Worm (Caenorhabditis elegans) whole organism, L2 larva: ENCODE data around the gene E02H1.1.

ENCODE experiments used
- C34F6.9 ChIP-seq: fragments of 150-350 bp; optimal IDR thresholded peaks from 2 replicates; lab custom pipeline; 2014; ENCODE audit warnings: missing biosample characterization, missing genetic modification characterization
- F13H6.1 ChIP-seq: sonication (generic microtip); optimal IDR thresholded peaks from 2 replicates; lab custom pipeline; 2016; ENCODE audit warnings: missing genetic modification characterization, missing compliant biosample characterization
- R02D3.7 ChIP-seq: fragments of 150-350 bp; optimal IDR thresholded peaks from 2 replicates; lab custom pipeline; 2014; ENCODE audit warnings: missing biosample characterization, missing genetic modification characterization
- Y55F3AM.14 ChIP-seq: fragments of 200-800 bp; sonication (Bioruptor generic); optimal IDR thresholded peaks from 2 replicates; lab custom pipeline; 2018; ENCODE audit warnings: mild to moderate bottlenecking, missing genetic modification characterization, missing compliant biosample characterization
- ZK546.5 ChIP-seq: sonication (generic microtip); optimal IDR thresholded peaks from 2 replicates; lab custom pipeline; 2017; ENCODE audit warnings: missing biosample characterization, missing genetic modification characterization
- alr-1 ChIP-seq: fragments of 150-350 bp; optimal IDR thresholded peaks from 2 replicates; lab custom pipeline; 2014; ENCODE audit warnings: missing biosample characterization, missing genetic modification characterization
- aly-2 ChIP-seq: fragments of 150-350 bp; optimal IDR thresholded peaks from 2 replicates; lab custom pipeline; 2014; ENCODE audit warnings: missing biosample characterization, missing genetic modification characterization
- ama-1 ChIP-seq: fragments of 150-350 bp; optimal IDR thresholded peaks from 2 replicates; lab custom pipeline; 2018; ENCODE audit warnings: inconsistent platforms
- blmp-1 ChIP-seq: sonication (generic microtip); optimal IDR thresholded peaks from 2 replicates; lab custom pipeline; 2017; ENCODE audit warnings: missing genetic modification characterization, mild to moderate bottlenecking, missing compliant biosample characterization, antibody characterized with exemption, moderate library complexity; ENCODE audit not compliant: insufficient read depth
- ceh-16 ChIP-seq: fragments of 150-350 bp; optimal IDR thresholded peaks from 2 replicates; lab custom pipeline; 2014; ENCODE audit warnings: missing biosample characterization, missing genetic modification characterization
- ceh-82 ChIP-seq: fragments of 150-350 bp; optimal IDR thresholded peaks from 2 replicates; lab custom pipeline; 2014; ENCODE audit warnings: missing biosample characterization, missing genetic modification characterization
- crh-2 ChIP-seq: sonication (generic microtip); optimal IDR thresholded peaks from 2 replicates; lab custom pipeline; 2017; ENCODE audit warnings: missing biosample characterization, missing genetic modification characterization
- dmd-4 ChIP-seq: sonication (generic microtip); optimal IDR thresholded peaks from 2 replicates; lab custom pipeline; 2017; ENCODE audit warnings: missing biosample characterization, missing genetic modification characterization
- egl-27 ChIP-seq: sonication (generic microtip); optimal IDR thresholded peaks from 3 replicates; lab custom pipeline; 2017; ENCODE audit warnings: missing biosample characterization, missing genetic modification reagents, missing genetic modification characterization
- elt-1 ChIP-seq: fragments of 150-350 bp; optimal IDR thresholded peaks from 2 replicates; lab custom pipeline; 2014; ENCODE audit warnings: missing biosample characterization, missing genetic modification characterization
- elt-3 ChIP-seq: sonication (generic microtip); optimal IDR thresholded peaks from 2 replicates; lab custom pipeline; 2017; ENCODE audit warnings: missing biosample characterization, missing genetic modification characterization
- fos-1 ChIP-seq: fragments of 150-350 bp; optimal IDR thresholded peaks from 2 replicates; lab custom pipeline; 2014; ENCODE audit warnings: missing biosample characterization, missing genetic modification characterization
- gmeb-1 ChIP-seq: fragments of 150-350 bp; optimal IDR thresholded peaks from 2 replicates; lab custom pipeline; 2014; ENCODE audit warnings: missing biosample characterization, missing genetic modification characterization
- lin-11 ChIP-seq: fragments of 150-350 bp; sonication (generic microtip); optimal IDR thresholded peaks from 2 replicates; lab custom pipeline; 2014; ENCODE audit warnings: missing biosample characterization, missing genetic modification characterization, inconsistent platforms, mixed read lengths
- lin-13 ChIP-seq: fragments of 150-350 bp; optimal IDR thresholded peaks from 2 replicates; lab custom pipeline; 2014; ENCODE audit warnings: missing biosample characterization, missing genetic modification reagents, missing genetic modification characterization
- lin-39 ChIP-seq: fragments of 150-350 bp; optimal IDR thresholded peaks from 2 replicates; lab custom pipeline; 2014; ENCODE audit warnings: missing biosample characterization, missing genetic modification reagents, missing genetic modification characterization
- lsy-2 ChIP-seq, 2 experiments: fragments of 150-350 bp in 1 of 2; sonication (generic microtip) in 1 of 2; optimal IDR thresholded peaks; 2 replicates each; lab custom pipeline; 2014 to 2017; ENCODE audit warnings: missing biosample characterization in 2 of 2, missing genetic modification characterization in 2 of 2
- mab-5 ChIP-seq: fragments of 150-350 bp; optimal IDR thresholded peaks from 2 replicates; lab custom pipeline; 2014; ENCODE audit warnings: missing biosample characterization, missing genetic modification characterization
- mbf-1 ChIP-seq: sonication (generic microtip); optimal IDR thresholded peaks from 2 replicates; lab custom pipeline; 2017; ENCODE audit warnings: missing biosample characterization, missing genetic modification characterization
- mdl-1 ChIP-seq, 2 experiments: fragments of 150-350 bp in 1 of 2; sonication (generic microtip) in 1 of 2; optimal IDR thresholded peaks; 2 replicates each; lab custom pipeline; 2017; ENCODE audit warnings: missing biosample characterization in 2 of 2, missing genetic modification characterization in 2 of 2
- nhr-10 ChIP-seq: sonication (generic microtip); optimal IDR thresholded peaks from 2 replicates; lab custom pipeline; 2017; ENCODE audit warnings: missing biosample characterization, missing genetic modification characterization
- nhr-11 ChIP-seq: fragments of 150-350 bp; optimal IDR thresholded peaks from 2 replicates; lab custom pipeline; 2014; ENCODE audit warnings: missing biosample characterization, missing genetic modification characterization
- nhr-12 ChIP-seq: fragments of 150-350 bp; optimal IDR thresholded peaks from 2 replicates; lab custom pipeline; 2014; ENCODE audit warnings: missing biosample characterization, missing genetic modification characterization
- nhr-129 ChIP-seq: fragments of 150-350 bp; optimal IDR thresholded peaks from 2 replicates; lab custom pipeline; 2014; ENCODE audit warnings: missing biosample characterization, missing genetic modification characterization
- nhr-21 ChIP-seq: fragments of 150-350 bp; optimal IDR thresholded peaks from 2 replicates; lab custom pipeline; 2014; ENCODE audit warnings: missing biosample characterization, missing genetic modification characterization
- nhr-23 ChIP-seq: fragments of 150-350 bp; optimal IDR thresholded peaks from 2 replicates; lab custom pipeline; 2014; ENCODE audit warnings: missing biosample characterization, missing genetic modification reagents, missing genetic modification characterization
- nhr-237 ChIP-seq: fragments of 150-350 bp; optimal IDR thresholded peaks from 2 replicates; lab custom pipeline; 2014; ENCODE audit warnings: missing biosample characterization, missing genetic modification characterization
- nhr-25 ChIP-seq: fragments of 150-350 bp; sonication (generic microtip); optimal IDR thresholded peaks from 3 replicates; lab custom pipeline; 2014; ENCODE audit warnings: missing biosample characterization, missing genetic modification characterization
- nhr-6 ChIP-seq: fragments of 150-350 bp; optimal IDR thresholded peaks from 2 replicates; lab custom pipeline; 2014; ENCODE audit warnings: missing biosample characterization, missing genetic modification characterization
- nhr-77 ChIP-seq: fragments of 150-350 bp; optimal IDR thresholded peaks from 2 replicates; lab custom pipeline; 2014; ENCODE audit warnings: missing biosample characterization, missing genetic modification characterization
- peb-1 ChIP-seq: fragments of 150-350 bp; optimal IDR thresholded peaks from 2 replicates; lab custom pipeline; 2014; ENCODE audit warnings: missing biosample characterization, missing genetic modification characterization
- sem-4 ChIP-seq: fragments of 150-350 bp; optimal IDR thresholded peaks from 2 replicates; lab custom pipeline; 2014; ENCODE audit warnings: missing biosample characterization, missing genetic modification reagents, missing genetic modification characterization
- skn-1 ChIP-seq: sonication (generic microtip); optimal IDR thresholded peaks from 2 replicates; lab custom pipeline; 2017; ENCODE audit warnings: missing biosample characterization, missing genetic modification characterization
- sma-3 ChIP-seq: sonication (generic microtip); optimal IDR thresholded peaks from 2 replicates; lab custom pipeline; 2016; ENCODE audit warnings: missing genetic modification reagents, missing genetic modification characterization, missing compliant biosample characterization
- sma-9 ChIP-seq, 2 experiments: fragments of 150-350 bp in 1 of 2; sonication (generic microtip) in 1 of 2; optimal IDR thresholded peaks; 2 replicates each; lab custom pipeline; 2014 to 2016; ENCODE audit warnings: missing genetic modification characterization in 2 of 2, mild to moderate bottlenecking in 1 of 2, missing biosample characterization in 1 of 2, missing compliant biosample characterization in 1 of 2, missing genetic modification reagents in 1 of 2, moderate library complexity in 1 of 2
- snpc-4 ChIP-seq: fragments of 150-350 bp; optimal IDR thresholded peaks from 2 replicates; lab custom pipeline; 2014; ENCODE audit warnings: missing biosample characterization, missing genetic modification characterization
- unc-39 ChIP-seq: fragments of 150-350 bp; optimal IDR thresholded peaks from 2 replicates; lab custom pipeline; 2014; ENCODE audit warnings: missing biosample characterization, missing genetic modification characterization
- unc-55 ChIP-seq: fragments of 150-350 bp; sonication (generic microtip); optimal IDR thresholded peaks from 3 replicates; lab custom pipeline; 2014; ENCODE audit warnings: missing biosample characterization, missing genetic modification reagents, missing genetic modification characterization
- unc-62 ChIP-seq: fragments of 150-350 bp; optimal IDR thresholded peaks from 2 replicates; lab custom pipeline; 2014; ENCODE audit warnings: missing biosample characterization, missing genetic modification reagents, missing genetic modification characterization
- zag-1 ChIP-seq: fragments of 150-350 bp; optimal IDR thresholded peaks from 2 replicates; lab custom pipeline; 2014; ENCODE audit warnings: missing biosample characterization, missing genetic modification characterization
- ztf-1 ChIP-seq: fragments of 200-800 bp; sonication (Bioruptor generic); conservative IDR thresholded peaks from 2 replicates; pipeline ENCODE4 v1.3.6; 2022; ENCODE audit warnings: missing genetic modification characterization, missing compliant biosample characterization
- ztf-11 ChIP-seq: sonication (generic microtip); optimal IDR thresholded peaks from 2 replicates; lab custom pipeline; 2017; ENCODE audit warnings: missing biosample characterization, missing genetic modification characterization
- ztf-4 ChIP-seq: fragments of 150-350 bp; optimal IDR thresholded peaks from 2 replicates; lab custom pipeline; 2014; ENCODE audit warnings: missing biosample characterization, missing genetic modification characterization

The E02H1.1 gene

ce11 chrII:9602566-9602965 is 11.6 kb upstream of the E02H1.1 start:
- TF ChIP-seq blmp-1 (peak; percentile 45), crh-2 (tag; lab: Kevin White, UChicago) (peak; percentile 42), mbf-1 (tag; lab: Kevin White, UChicago) (no peak), sma-9 (GFP tag; optimal IDR thresholded peaks at IDR 0.05; lab: Kevin White, UChicago) (peak; percentile 55), sma-9 (tag; optimal IDR thresholded peaks at IDR 0.05; lab: Kevin White, UChicago) (no peak), zag-1 (tag; lab: Kevin White, UChicago) (no peak), ceh-16 (no peak), gmeb-1 (tag; lab: Kevin White, UChicago) (peak; percentile 17)

- TF ChIP-seq R02D3.7 (no peak), nhr-10 (tag; lab: Kevin White, UChicago) (no peak), peb-1 (tag; lab: Kevin White, UChicago) (no peak), nhr-129 (tag; lab: Kevin White, UChicago) (peak; percentile 86), nhr-25 (tag; lab: Kevin White, UChicago) (peak; percentile 86), nhr-237 (tag; lab: Kevin White, UChicago) (no peak), mbf-1 (tag; lab: Kevin White, UChicago) (no peak), unc-62 (GFP tag; lab: Kevin White, UChicago) (no peak), lsy-2 (tag; optimal IDR thresholded peaks at IDR 0.05; lab: Kevin White, UChicago) (peak in 1 of 2 experiments; percentile 60), ZK546.5 (tag; lab: Kevin White, UChicago) (no peak), lin-11 (no peak), sma-3 (GFP tag; lab: Kevin White, UChicago) (peak; percentile 17), unc-55 (GFP tag; lab: Kevin White, UChicago) (no peak), fos-1 (tag; lab: Kevin White, UChicago) (no peak), nhr-21 (tag; lab: Kevin White, UChicago) (peak; percentile 12), F13H6.1 (tag; lab: Kevin White, UChicago) (no peak), elt-1 (tag; lab: Kevin White, UChicago) (no peak), snpc-4 (no peak), nhr-77 (tag; lab: Kevin White, UChicago) (no peak), lin-39 (no peak), blmp-1 (peak; percentile 68), aly-2 (tag; lab: Kevin White, UChicago) (no peak), ama-1 (lab: Kevin White, UChicago) (no peak), sma-9 (GFP tag; optimal IDR thresholded peaks at IDR 0.05; lab: Kevin White, UChicago) (peak; percentile 87), sma-9 (tag; optimal IDR thresholded peaks at IDR 0.05; lab: Kevin White, UChicago) (no peak), unc-39 (no peak), lin-13 (GFP tag; lab: Kevin White, UChicago) (peak; percentile 9), skn-1 (tag; lab: Kevin White, UChicago) (no peak), nhr-11 (tag; lab: Kevin White, UChicago) (no peak), ztf-4 (tag; lab: Kevin White, UChicago) (peak; percentile 72), ceh-82 (tag; lab: Kevin White, UChicago) (no peak), nhr-12 (tag; lab: Kevin White, UChicago) (no peak), crh-2 (tag; lab: Kevin White, UChicago) (peak; percentile 75), elt-3 (tag; lab: Kevin White, UChicago) (no peak), mab-5 (no peak), zag-1 (tag; lab: Kevin White, UChicago) (no peak), ztf-1 (no peak), alr-1 (tag; lab: Kevin White, UChicago) (no peak), sem-4 (tag; lab: Kevin White, UChicago) (peak; percentile 72), nhr-6 (tag; lab: Kevin White, UChicago) (peak; percentile 27), gmeb-1 (tag; lab: Kevin White, UChicago) (peak; percentile 54), dmd-4 (tag; lab: Kevin White, UChicago) (no peak), C34F6.9 (tag; lab: Kevin White, UChicago) (peak; percentile 36), ceh-16 (no peak), mdl-1 (tag; optimal IDR thresholded peaks at IDR 0.05; lab: Kevin White, UChicago) (peak; percentile 3 to 70), egl-27 (no peak), ztf-11 (no peak), Y55F3AM.14 (no peak), nhr-23 (no peak)
- TF ChIP-seq, all 48 proteins: peak for 15
Measured at ce11 chrII:9601679-9602078, 10.7 kb upstream of the E02H1.1 start.
